Worm (Caenorhabditis elegans): ENCODE data around the gene twk-40.

The twk-40 gene

ce11 chrIII:13492377-13492776, at the start of gene twk-40:
Gene twk-40 (minus strand): TSS chrIII:13492477.
- TF ChIP-seq hlh-12 (tag; optimal IDR thresholded peaks at IDR 0.05) = no peak
- no peak for TF ChIP-seq lin-40 (tag; optimal IDR thresholded peaks at IDR 0.05)
- TF ChIP-seq F22D6.2 (tag; optimal IDR thresholded peaks at IDR 0.05) = no peak
- no peak for TF ChIP-seq dpl-1 (GFP tag; optimal IDR thresholded peaks at IDR 0.05)
- TF ChIP-seq madf-8 (GFP tag; conservative IDR thresholded peaks at IDR 0.05) = no peak

ce11 chrIII:13540791-13541190, 48.5 kb upstream of the twk-40 start:
- peak; percentile 59 for TF ChIP-seq zfh-2 (GFP tag; conservative IDR thresholded peaks at IDR 0.05)
- no peak for TF ChIP-seq xnd-1 (tag; optimal IDR thresholded peaks at IDR 0.05)

ce11 chrIII:13535735-13536390, 43.6 kb upstream of the twk-40 start:
- no peak for TF ChIP-seq F37B4.10 (GFP tag; IDR thresholded peaks at IDR 0.05)
- no peak for TF ChIP-seq Y53G8AR.9 (GFP tag; conservative IDR thresholded peaks at IDR 0.05)
- TF ChIP-seq cebp-2 (GFP tag; IDR thresholded peaks at IDR 0.05) = no peak
- TF ChIP-seq ama-1 (optimal IDR thresholded peaks at IDR 0.05) = no peak
- no peak for TF ChIP-seq ama-1 (GFP tag; optimal IDR thresholded peaks at IDR 0.05)
- TF ChIP-seq cebp-1 (GFP tag; IDR thresholded peaks at IDR 0.05) = peak; percentile 76
- TF ChIP-seq cebp-1 (tag; optimal IDR thresholded peaks at IDR 0.05) = peak; percentile 93

ce11 chrIII:13534704-13535103, 42.4 kb upstream of the twk-40 start:
- TF ChIP-seq egrh-3 (GFP tag; IDR thresholded peaks at IDR 0.05) = peak; percentile 36; the same call in 1 of the 2 replicates
- TF ChIP-seq egl-44 (GFP tag; IDR thresholded peaks at IDR 0.05) = no peak
- TF ChIP-seq hmg-1.2 (GFP tag; IDR thresholded peaks at IDR 0.05) = 0 out of 2 replicates have a peak, but pooled peaks have one; percentile 10

- TF ChIP-seq egl-44 (GFP tag; IDR thresholded peaks at IDR 0.05) (no peak), hmg-1.2 (GFP tag; IDR thresholded peaks at IDR 0.05) (peak; percentile 51; the same call in 1 of the 2 replicates)
Measured at ce11 chrIII:13530838-13531237, 38.6 kb upstream of the twk-40 start.

- TF ChIP-seq snpc-4 (GFP tag; optimal IDR thresholded peaks at IDR 0.05) = no peak
- peak in 2 of 4 experiments; percentile 15 to 16 for TF ChIP-seq snpc-4 (tag; optimal IDR thresholded peaks at IDR 0.05)
- TF ChIP-seq atf-7 (tag; optimal IDR thresholded peaks at IDR 0.05) = no peak
- TF ChIP-seq Y95B8A.8 (GFP tag; IDR thresholded peaks at IDR 0.05) = 0 out of 2 replicates have a peak, but pooled peaks have one; percentile 69
- peak; percentile 67 for TF ChIP-seq dox-1 (GFP tag; IDR thresholded peaks at IDR 0.05)
- TF ChIP-seq attf-5 (GFP tag; optimal IDR thresholded peaks at IDR 0.05) = no peak
- TF ChIP-seq nhr-179 (tag; optimal IDR thresholded peaks at IDR 0.05) = no peak
- no peak for TF ChIP-seq sptf-2 (GFP tag; optimal IDR thresholded peaks at IDR 0.05)
- no peak for TF ChIP-seq ztf-6 (GFP tag; IDR thresholded peaks at IDR 0.05)
- no peak for TF ChIP-seq B0035.1 (tag; optimal IDR thresholded peaks at IDR 0.05)
- no peak for TF ChIP-seq fkh-3 (tag; optimal IDR thresholded peaks at IDR 0.05)
- no peak for TF ChIP-seq cebp-1 (GFP tag; IDR thresholded peaks at IDR 0.05)
- peak; percentile 20 for TF ChIP-seq cebp-1 (tag; optimal IDR thresholded peaks at IDR 0.05)
- TF ChIP-seq C06A6.2 (GFP tag; conservative IDR thresholded peaks at IDR 0.05) = no peak
- TF ChIP-seq hsf-1 (GFP tag; IDR thresholded peaks at IDR 0.05) = peak; percentile 84
- TF ChIP-seq snpc-3.4 (tag; optimal IDR thresholded peaks at IDR 0.05) = peak; percentile 14
- TF ChIP-seq dpl-1 (GFP tag; optimal IDR thresholded peaks at IDR 0.05) = peak; percentile 71
- TF ChIP-seq xnd-1 (tag; optimal IDR thresholded peaks at IDR 0.05) = peak; percentile 70
- TF ChIP-seq D2030.7 (GFP tag; IDR thresholded peaks at IDR 0.05) = peak; percentile 82
- TF ChIP-seq nhr-27 (tag; optimal IDR thresholded peaks at IDR 0.05) = no peak
- peak; percentile 20 for TF ChIP-seq F49E8.2 (tag; optimal IDR thresholded peaks at IDR 0.05; ENCODE audit: insufficient read depth)
- peak; percentile 71; the same call in 1 of the 2 replicates for TF ChIP-seq pbrm-1 (GFP tag; IDR thresholded peaks at IDR 0.05)
- peak; percentile 52 for TF ChIP-seq lsl-1 (GFP tag; optimal IDR thresholded peaks at IDR 0.05)
- no peak for TF ChIP-seq K11D2.4 (GFP tag; IDR thresholded peaks at IDR 0.05)
- peak; percentile 73; the same call in 1 of the 2 replicates for TF ChIP-seq ekl-4 (GFP tag; IDR thresholded peaks at IDR 0.05)
- peak; percentile 86 for TF ChIP-seq efl-1 (GFP tag; optimal IDR thresholded peaks at IDR 0.05)
- TF ChIP-seq nfyb-1 (GFP tag; IDR thresholded peaks at IDR 0.05) = peak; percentile 71
Measured at ce11 chrIII:13530017-13530416, 37.7 kb upstream of the twk-40 start.
